Fruit fly (Drosophila melanogaster) whole organism, wandering third instar larva: ENCODE measurements around the gene CG31161.
A peak's percentile ranks its signal among the peaks of the same experiment; 100 is the strongest.

Experiments used
- CG32264 ChIP-seq: fragments of 200-800 bp; sonication (Bioruptor generic); optimal IDR thresholded peaks from 2 replicates; lab custom pipeline; 2016; ENCODE audit warnings: missing biosample characterization, missing genetic modification characterization
- CG9705 ChIP-seq: fragments of 200-800 bp; sonication (Bioruptor generic); optimal IDR thresholded peaks from 2 replicates; lab custom pipeline; 2018; ENCODE audit warnings: missing biosample characterization, mild to moderate bottlenecking, missing genetic modification characterization
- CrebA ChIP-seq: fragments of 200-800 bp; sonication (Bioruptor generic); optimal IDR thresholded peaks from 2 replicates; lab custom pipeline; 2016; ENCODE audit warnings: missing biosample characterization, mild to moderate bottlenecking, missing genetic modification characterization, borderline replicate concordance
- Dfd ChIP-seq: fragments of >200 bp; optimal IDR thresholded peaks from 2 replicates; lab custom pipeline; 2017; ENCODE audit warnings: missing biosample characterization, missing genetic modification characterization
- Dif ChIP-seq: fragments of 200-275, 200-300 bp; sonication (Bioruptor generic); optimal IDR thresholded peaks from 2 replicates; lab custom pipeline; 2018; ENCODE audit warnings: missing biosample characterization, missing genetic modification characterization; ENCODE audit not compliant: partially characterized antibody
- GATAd ChIP-seq: sonication (Bioruptor generic); optimal IDR thresholded peaks from 2 replicates; lab custom pipeline; 2016; ENCODE audit warnings: missing biosample characterization, missing genetic modification characterization
- HLH106 ChIP-seq: fragments of 200-800 bp; optimal IDR thresholded peaks from 3 replicates; lab custom pipeline; 2019; ENCODE audit warnings: missing biosample characterization, mild to moderate bottlenecking, missing genetic modification characterization, moderate library complexity
- Hnf4 ChIP-seq: fragments of 200-800 bp; sonication (Bioruptor generic); optimal IDR thresholded peaks from 2 replicates; lab custom pipeline; 2016; ENCODE audit warnings: missing biosample characterization, mild to moderate bottlenecking, missing genetic modification characterization
- Hr83 ChIP-seq: fragments of 200-300 bp; sonication (Bioruptor generic); optimal IDR thresholded peaks from 2 replicates; lab custom pipeline; 2016; ENCODE audit warnings: missing biosample characterization, mild to moderate bottlenecking, missing genetic modification characterization, moderate library complexity; ENCODE audit not compliant: poor library complexity, severe bottlenecking
- Jra ChIP-seq: sonication (Bioruptor generic); optimal IDR thresholded peaks from 2 replicates; lab custom pipeline; 2016; ENCODE audit warnings: missing biosample characterization, missing genetic modification characterization
- Mio ChIP-seq: sonication (Bioruptor generic); optimal IDR thresholded peaks from 2 replicates; lab custom pipeline; 2016; ENCODE audit warnings: missing biosample characterization, missing genetic modification characterization
- N ChIP-seq: fragments of >200 bp; optimal IDR thresholded peaks from 2 replicates; lab custom pipeline; 2018; ENCODE audit warnings: missing biosample characterization, missing external identifiers, missing genetic modification characterization
- OdsH ChIP-seq: fragments of 200-800 bp; sonication (Bioruptor generic); optimal IDR thresholded peaks from 2 replicates; lab custom pipeline; 2016; ENCODE audit warnings: missing biosample characterization, mild to moderate bottlenecking, missing genetic modification characterization
- Rel ChIP-seq, 2 experiments: fragments of 200-800 bp; sonication (Bioruptor generic) in 1 of 2; optimal IDR thresholded peaks; 2 replicates in 1 of 2; 3 replicates in 1 of 2; lab custom pipeline; 2016 to 2019; ENCODE audit warnings: mild to moderate bottlenecking in 2 of 2, missing biosample characterization in 2 of 2, missing genetic modification characterization in 2 of 2, moderate library complexity in 1 of 2
- Sp1 ChIP-seq: fragments of 200-800 bp; sonication (Bioruptor generic); optimal IDR thresholded peaks from 3 replicates; lab custom pipeline; 2019; ENCODE audit warnings: missing biosample characterization, mild to moderate bottlenecking, missing genetic modification characterization, moderate library complexity
- br ChIP-seq: fragments of 200-800 bp; sonication (Bioruptor generic); optimal IDR thresholded peaks from 2 replicates; lab custom pipeline; 2016; ENCODE audit warnings: missing biosample characterization, missing genetic modification characterization
- brk ChIP-seq: fragments of 200-800 bp; sonication (Bioruptor generic); optimal IDR thresholded peaks from 2 replicates; lab custom pipeline; 2016; ENCODE audit warnings: missing biosample characterization, mild to moderate bottlenecking, missing genetic modification characterization
- dl ChIP-seq, 2 experiments: fragments of 175-275, 200-275 bp in 1 of 2; fragments of 200-275 bp in 1 of 2; sonication (Bioruptor generic); optimal IDR thresholded peaks; lab custom pipeline; 2018; ENCODE audit warnings: mild to moderate bottlenecking in 2 of 2, missing biosample characterization in 2 of 2, missing genetic modification characterization in 2 of 2, moderate library complexity in 2 of 2; ENCODE audit not compliant: partially characterized antibody in 2 of 2, insufficient read depth in 1 of 2
- dmrt93B ChIP-seq: fragments of 200-800 bp; sonication (Bioruptor generic); optimal IDR thresholded peaks from 2 replicates; lab custom pipeline; 2018; ENCODE audit warnings: missing biosample characterization, mild to moderate bottlenecking, missing genetic modification characterization
- dsf ChIP-seq: sonication (Bioruptor generic); optimal IDR thresholded peaks from 2 replicates; lab custom pipeline; 2016; ENCODE audit warnings: missing biosample characterization, missing genetic modification characterization, borderline replicate concordance
- ey ChIP-seq: fragments of 200-800 bp; sonication (Bioruptor generic); optimal IDR thresholded peaks from 2 replicates; lab custom pipeline; 2016; ENCODE audit warnings: missing biosample characterization, missing genetic modification characterization
- foxo ChIP-seq, 2 experiments: fragments of 200-800 bp; sonication (Bioruptor generic); optimal IDR thresholded peaks; 2 replicates in 1 of 2; 3 replicates in 1 of 2; lab custom pipeline; 2016 to 2017; ENCODE audit warnings: missing biosample characterization in 2 of 2, missing genetic modification characterization in 2 of 2
- fru ChIP-seq: fragments of 200-800 bp; sonication (Bioruptor generic); optimal IDR thresholded peaks from 3 replicates; lab custom pipeline; 2016; ENCODE audit warnings: missing biosample characterization, mild to moderate bottlenecking, missing genetic modification characterization
- h ChIP-seq: fragments of 200-800 bp; sonication (Bioruptor generic); optimal IDR thresholded peaks from 3 replicates; lab custom pipeline; 2016; ENCODE audit warnings: missing biosample characterization, mild to moderate bottlenecking, missing genetic modification characterization
- jim ChIP-seq: fragments of 175-275, 200-325 bp; sonication (Bioruptor generic); optimal IDR thresholded peaks from 2 replicates; lab custom pipeline; 2016; ENCODE audit warnings: missing biosample characterization, mild to moderate bottlenecking, missing genetic modification characterization
- lola ChIP-seq: fragments of >200 bp; optimal IDR thresholded peaks from 2 replicates; lab custom pipeline; 2017; ENCODE audit warnings: missing biosample characterization, missing genetic modification characterization
- pan ChIP-seq: fragments of >200 bp; optimal IDR thresholded peaks from 2 replicates; lab custom pipeline; 2017
- psq ChIP-seq: fragments of 200-800 bp; sonication (Bioruptor generic); optimal IDR thresholded peaks from 3 replicates; lab custom pipeline; 2017; ENCODE audit warnings: missing biosample characterization, mild to moderate bottlenecking, missing genetic modification characterization, moderate library complexity
- rgr ChIP-seq: fragments of 200-800 bp; sonication (Bioruptor generic); optimal IDR thresholded peaks from 3 replicates; lab custom pipeline; 2016; ENCODE audit warnings: missing biosample characterization, mild to moderate bottlenecking, missing genetic modification characterization
- sage ChIP-seq: fragments of 200-800 bp; sonication (Bioruptor generic); optimal IDR thresholded peaks from 2 replicates; lab custom pipeline; 2016; ENCODE audit warnings: missing biosample characterization, mild to moderate bottlenecking, missing genetic modification characterization
- tai ChIP-seq: sonication (Bioruptor generic); optimal IDR thresholded peaks from 2 replicates; lab custom pipeline; 2016; ENCODE audit warnings: missing biosample characterization, missing genetic modification characterization
- usp ChIP-seq: fragments of >200 bp; optimal IDR thresholded peaks from 2 replicates; lab custom pipeline; 2017; ENCODE audit warnings: missing biosample characterization, missing genetic modification characterization
- woc ChIP-seq: sonication (Bioruptor generic); optimal IDR thresholded peaks from 2 replicates; lab custom pipeline; 2016; ENCODE audit warnings: missing biosample characterization, mild to moderate bottlenecking, missing genetic modification characterization

CG31161 gene

dm6 chr3R:22666449-22667283, 50.4 kb downstream of the CG31161 start:
- TF ChIP-seq Hr83 (peak; percentile 14), Rel (GFP tag; optimal IDR thresholded peaks at IDR 0.05; lab: Kevin White, UChicago) (no peak), Rel (tag; optimal IDR thresholded peaks at IDR 0.05; lab: Kevin White, UChicago) (no peak), dl (GFP tag; optimal IDR thresholded peaks at IDR 0.05; lab: Kevin White, UChicago; ENCODE audit: insufficient read depth in 1 of 2, partially characterized antibody in 2 of 2) (peak; percentile 32 to 48), ey (GFP tag; lab: Kevin White, UChicago) (no peak), Mio (GFP tag; lab: Kevin White, UChicago) (no peak), Sp1 (GFP tag; lab: Kevin White, UChicago) (peak; percentile 21), fru (GFP tag; lab: Kevin White, UChicago) (no peak), psq (peak; percentile 35), CG9705 (GFP tag; lab: Kevin White, UChicago) (no peak), N (GFP tag; lab: Kevin White, UChicago) (peak; percentile 47), Dif (GFP tag; lab: Kevin White, UChicago) (peak; percentile 19)

dm6 chr3R:22667284-22667958, 51.1 kb downstream of the CG31161 start:
- peak; percentile 81 for TF ChIP-seq psq
- TF ChIP-seq usp (GFP tag; lab: Kevin White, UChicago), result no peak
- TF ChIP-seq brk (GFP tag; lab: Kevin White, UChicago), result peak; percentile 51
- TF ChIP-seq Hnf4 (GFP tag; lab: Kevin White, UChicago), result peak; percentile 65
- TF ChIP-seq pan (lab: Kevin White, UChicago), result no peak
- TF ChIP-seq HLH106 (tag; lab: Kevin White, UChicago), result peak; percentile 93
- peak; percentile 76 for TF ChIP-seq tai (GFP tag; lab: Kevin White, UChicago)
- peak; percentile 88 for TF ChIP-seq rgr (GFP tag; lab: Kevin White, UChicago)
- peak; percentile 89 for TF ChIP-seq dmrt93B (GFP tag; lab: Kevin White, UChicago)
- peak; percentile 45 for TF ChIP-seq dsf (GFP tag; lab: Kevin White, UChicago)
- peak; percentile 92 for TF ChIP-seq Sp1 (GFP tag; lab: Kevin White, UChicago)
- TF ChIP-seq dl (GFP tag; optimal IDR thresholded peaks at IDR 0.05; lab: Kevin White, UChicago; ENCODE audit: insufficient read depth in 1 of 2, partially characterized antibody in 2 of 2), result peak; percentile 10 to 43
- TF ChIP-seq CrebA (GFP tag; lab: Kevin White, UChicago), result no peak
- TF ChIP-seq jim, result no peak
- peak in 1 of 2 experiments; percentile 91 for TF ChIP-seq foxo (GFP tag; optimal IDR thresholded peaks at IDR 0.05; lab: Kevin White, UChicago)
- peak; percentile 89 for TF ChIP-seq OdsH (GFP tag; lab: Kevin White, UChicago)
- peak; percentile 84 for TF ChIP-seq br (GFP tag; lab: Kevin White, UChicago)
- TF ChIP-seq N (GFP tag; lab: Kevin White, UChicago), result no peak
- no peak for TF ChIP-seq GATAd (GFP tag; lab: Kevin White, UChicago)
- peak; percentile 66 for TF ChIP-seq sage (GFP tag; lab: Kevin White, UChicago)
- no peak for TF ChIP-seq Rel (GFP tag; optimal IDR thresholded peaks at IDR 0.05; lab: Kevin White, UChicago)
- TF ChIP-seq Rel (tag; optimal IDR thresholded peaks at IDR 0.05; lab: Kevin White, UChicago), result peak; percentile 35
- peak; percentile 93 for TF ChIP-seq h (GFP tag; lab: Kevin White, UChicago)
- TF ChIP-seq Hr83, result no peak
- TF ChIP-seq CG32264 (GFP tag; lab: Kevin White, UChicago), result peak; percentile 60
- TF ChIP-seq Jra (GFP tag; lab: Kevin White, UChicago), result peak; percentile 21
- TF ChIP-seq woc, result peak; percentile 88
- TF ChIP-seq CG9705 (GFP tag; lab: Kevin White, UChicago), result peak; percentile 78
- TF ChIP-seq fru (GFP tag; lab: Kevin White, UChicago), result peak; percentile 79
- no peak for TF ChIP-seq Mio (GFP tag; lab: Kevin White, UChicago)
- TF ChIP-seq lola, result no peak
- peak; percentile 88 for TF ChIP-seq ey (GFP tag; lab: Kevin White, UChicago)
- TF ChIP-seq Dif (GFP tag; lab: Kevin White, UChicago), result peak; percentile 44
- TF ChIP-seq Dfd (GFP tag; lab: Kevin White, UChicago), result peak; percentile 51
